Fruit fly (Drosophila melanogaster) whole organism: Measurements from ENCODE around the gene Chrac-16.

Experiments
- pan ChIP-seq: fragments of >200 bp; optimal IDR thresholded peaks from 2 replicates; lab custom pipeline; 2017
- psq ChIP-seq: fragments of >200 bp; optimal IDR thresholded peaks from 2 replicates; lab custom pipeline; 2017
- usp ChIP-seq: fragments of >200 bp; optimal IDR thresholded peaks from 2 replicates; lab custom pipeline; 2017; ENCODE audit warnings: missing biosample characterization, missing genetic modification characterization, mixed read lengths

DNA sequence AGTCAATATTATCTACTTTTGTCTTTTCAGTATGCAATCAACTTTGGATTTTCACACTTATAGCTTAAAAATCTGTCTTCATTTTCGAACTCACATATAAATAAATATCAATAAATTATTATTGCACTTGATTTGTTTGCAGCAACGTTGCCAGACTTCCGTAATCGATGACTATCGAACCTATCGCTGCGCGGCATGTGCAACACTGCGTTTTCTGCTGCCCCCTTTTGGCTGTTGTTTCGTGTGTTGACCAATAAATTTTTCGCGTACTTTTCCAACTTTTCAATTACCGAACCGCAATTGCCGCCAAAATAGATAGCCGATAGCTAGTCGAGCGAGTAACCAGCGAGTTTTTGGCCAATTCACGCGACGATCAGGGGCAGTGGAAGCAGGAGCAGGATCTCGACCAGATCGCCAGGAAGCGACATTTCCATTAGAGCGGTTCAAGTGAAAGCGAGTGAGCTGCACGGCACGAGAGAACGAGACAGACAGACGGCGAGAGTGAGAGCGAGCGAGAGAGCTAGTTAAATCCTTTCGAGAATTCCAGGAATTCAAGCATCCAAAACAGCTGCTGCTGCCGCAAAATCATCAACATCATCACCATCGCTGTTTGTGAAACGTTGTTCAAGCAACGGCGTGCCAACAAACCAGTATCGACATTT is 810 bp upstream of the Chrac-16 start, which contains the start of gene Lsm12a:
- no peak for TF ChIP-seq psq (lab: Kevin White, UChicago)
- TF ChIP-seq pan (lab: Kevin White, UChicago), result no peak
- TF ChIP-seq usp, result no peak
